Fruit fly (Drosophila melanogaster): ENCODE data around the gene Jarid2.

Jarid2 gene

dm6 chr3L:9451522-9452118, 25.2 kb upstream of the Jarid2 start, which contains the start of the genes CG3448 and ghi (continued):
- TF ChIP-seq woc (GFP tag; optimal IDR thresholded peaks at IDR 0.05) = peak; percentile 69
- TF ChIP-seq fru (GFP tag; optimal IDR thresholded peaks at IDR 0.05) = peak; percentile 83
- peak; percentile 69 for TF ChIP-seq br (GFP tag; optimal IDR thresholded peaks at IDR 0.05)
- TF ChIP-seq dsf (GFP tag; optimal IDR thresholded peaks at IDR 0.05; ENCODE audit: borderline replicate concordance) = peak; percentile 32
- TF ChIP-seq Hr83 (GFP tag; optimal IDR thresholded peaks at IDR 0.05; ENCODE audit: poor library complexity, severe bottlenecking) = no peak
- peak; percentile 23 for TF ChIP-seq CG32264 (GFP tag; optimal IDR thresholded peaks at IDR 0.05)
- no peak for TF ChIP-seq Abd-B (GFP tag; optimal IDR thresholded peaks at IDR 0.05)
- TF ChIP-seq N (GFP tag; optimal IDR thresholded peaks at IDR 0.05) = no peak
- TF ChIP-seq Rel (GFP tag; optimal IDR thresholded peaks at IDR 0.05) = no peak
- peak; percentile 76 for TF ChIP-seq Rel (tag; optimal IDR thresholded peaks at IDR 0.05)
- no peak for TF ChIP-seq tai (GFP tag; optimal IDR thresholded peaks at IDR 0.05)
- no peak for TF ChIP-seq GATAd (GFP tag; optimal IDR thresholded peaks at IDR 0.05)
- peak; percentile 67 for TF ChIP-seq rgr (GFP tag; optimal IDR thresholded peaks at IDR 0.05)
- no peak for TF ChIP-seq Hr78 (GFP tag; optimal IDR thresholded peaks at IDR 0.05)
- TF ChIP-seq Dif (GFP tag; optimal IDR thresholded peaks at IDR 0.05; ENCODE audit: partially characterized antibody) = no peak

- no peak for TF ChIP-seq Hr83 (GFP tag; optimal IDR thresholded peaks at IDR 0.05; ENCODE audit: poor library complexity, severe bottlenecking)
- TF ChIP-seq foxo (GFP tag; optimal IDR thresholded peaks at IDR 0.05) = no peak
- peak; percentile 17 for TF ChIP-seq h (GFP tag; optimal IDR thresholded peaks at IDR 0.05)
- no peak for TF ChIP-seq Myc (optimal IDR thresholded peaks at IDR 0.05)
Observed at dm6 chr3L:9452422-9452821, 24.4 kb upstream of the Jarid2 start.

dm6 chr3L:9455819-9456388, 20.9 kb upstream of the Jarid2 start, which contains the start of the genes phol and CG3552:
TSS of gene phol (minus strand) at chr3L:9456281.
TSS of gene CG3552 (plus strand) at chr3L:9456318.
- TF ChIP-seq Myc (optimal IDR thresholded peaks at IDR 0.05) (peak; percentile 9), Rel (GFP tag; optimal IDR thresholded peaks at IDR 0.05) (no peak), Rel (tag; optimal IDR thresholded peaks at IDR 0.05) (peak; percentile 90), foxo (GFP tag; optimal IDR thresholded peaks at IDR 0.05) (peak in 1 of 2 experiments; percentile 3), Sp1 (GFP tag; optimal IDR thresholded peaks at IDR 0.05) (peak; percentile 26), OdsH (GFP tag; optimal IDR thresholded peaks at IDR 0.05) (no peak), Abd-B (GFP tag; optimal IDR thresholded peaks at IDR 0.05) (no peak), HLH106 (tag; optimal IDR thresholded peaks at IDR 0.05) (peak; percentile 2), sv (GFP tag; optimal IDR thresholded peaks at IDR 0.05) (no peak), rgr (GFP tag; optimal IDR thresholded peaks at IDR 0.05) (peak; percentile 7), N (GFP tag; optimal IDR thresholded peaks at IDR 0.05) (no peak)

DNA sequence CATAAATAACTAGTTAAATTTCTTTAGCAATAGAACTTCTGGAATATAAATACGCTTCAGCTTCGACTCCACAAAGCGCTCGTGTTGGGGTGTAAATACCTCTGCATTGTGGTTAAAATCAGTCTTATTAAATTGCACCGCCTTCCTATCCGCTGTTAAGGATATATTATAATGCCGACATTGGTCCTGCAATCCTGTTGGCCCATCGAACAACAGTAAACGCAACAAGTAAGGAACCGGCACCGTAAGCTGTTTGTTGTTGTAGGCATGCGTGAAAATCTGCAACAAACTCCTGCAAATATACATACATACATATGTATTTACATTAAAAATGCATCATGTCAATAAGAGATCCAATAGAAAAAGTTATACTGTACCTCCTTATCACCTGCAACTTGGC, 20.4 kb upstream of the Jarid2 start:
- TF ChIP-seq Rel (GFP tag; optimal IDR thresholded peaks at IDR 0.05) = no peak
- no peak for TF ChIP-seq Rel (tag; optimal IDR thresholded peaks at IDR 0.05)
- no peak for TF ChIP-seq ey (GFP tag; optimal IDR thresholded peaks at IDR 0.05)
- no peak for TF ChIP-seq h (GFP tag; optimal IDR thresholded peaks at IDR 0.05)
- no peak for TF ChIP-seq CG9705 (GFP tag; optimal IDR thresholded peaks at IDR 0.05)
- TF ChIP-seq lola (GFP tag; optimal IDR thresholded peaks at IDR 0.05) = no peak
- no peak for TF ChIP-seq Dif (GFP tag; optimal IDR thresholded peaks at IDR 0.05; ENCODE audit: partially characterized antibody)
- TF ChIP-seq Hr83 (GFP tag; optimal IDR thresholded peaks at IDR 0.05; ENCODE audit: poor library complexity, severe bottlenecking) = no peak
- TF ChIP-seq jim (GFP tag; optimal IDR thresholded peaks at IDR 0.05) = no peak
- TF ChIP-seq Jra (GFP tag; optimal IDR thresholded peaks at IDR 0.05) = no peak
- TF ChIP-seq fru (GFP tag; optimal IDR thresholded peaks at IDR 0.05) = no peak
- TF ChIP-seq Hnf4 (GFP tag; optimal IDR thresholded peaks at IDR 0.05) = no peak
- TF ChIP-seq Mio (GFP tag; optimal IDR thresholded peaks at IDR 0.05) = no peak
- TF ChIP-seq sv (GFP tag; optimal IDR thresholded peaks at IDR 0.05) = no peak
- TF ChIP-seq Myc (optimal IDR thresholded peaks at IDR 0.05) = no peak
- TF ChIP-seq psq (GFP tag; optimal IDR thresholded peaks at IDR 0.05) = no peak
- no peak for TF ChIP-seq dmrt93B (GFP tag; optimal IDR thresholded peaks at IDR 0.05)
- no peak for TF ChIP-seq GATAd (GFP tag; optimal IDR thresholded peaks at IDR 0.05)

DNA sequence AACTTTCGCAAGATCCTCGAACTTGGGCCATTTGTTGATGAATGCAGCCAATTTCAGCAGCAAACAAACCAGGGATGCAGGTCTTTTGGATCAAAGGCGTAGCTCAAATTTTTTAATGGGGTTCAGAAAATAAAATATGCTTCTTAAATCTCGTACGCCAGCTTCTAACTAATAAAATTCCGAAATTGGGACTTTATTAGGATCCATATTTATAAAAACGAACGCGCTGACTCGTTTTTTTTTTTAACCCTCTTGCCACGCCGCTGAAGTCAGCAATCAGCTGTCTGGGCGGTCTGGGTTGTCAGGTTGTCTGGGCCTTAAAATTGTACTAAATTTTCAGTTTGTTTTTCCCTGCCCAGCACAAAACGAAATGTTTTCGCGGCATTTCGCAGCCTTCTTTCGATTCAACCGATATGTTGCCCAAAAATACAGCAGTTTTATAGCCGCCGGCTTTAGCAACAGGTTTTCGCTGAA, 19.2 kb upstream of the Jarid2 start, which contains the start of gene CG3437:
TSS of gene CG3437 (minus strand) at position 51 of the 474 bp plus-strand sequence.
- TF ChIP-seq Jra (GFP tag; optimal IDR thresholded peaks at IDR 0.05) (peak; percentile 98), CrebA (GFP tag; optimal IDR thresholded peaks at IDR 0.05; ENCODE audit: borderline replicate concordance) (no peak), tai (GFP tag; optimal IDR thresholded peaks at IDR 0.05) (no peak), sv (GFP tag; optimal IDR thresholded peaks at IDR 0.05) (peak; percentile 98), CG9705 (GFP tag; optimal IDR thresholded peaks at IDR 0.05) (peak; percentile 99), Sp1 (GFP tag; optimal IDR thresholded peaks at IDR 0.05) (peak; percentile 100), Hnf4 (GFP tag; optimal IDR thresholded peaks at IDR 0.05) (peak; percentile 99), dl (GFP tag; optimal IDR thresholded peaks at IDR 0.05; ENCODE audit: insufficient read depth in 1 of 2, partially characterized antibody in 2 of 2) (no peak), OdsH (GFP tag; optimal IDR thresholded peaks at IDR 0.05) (peak; percentile 99), Abd-B (GFP tag; optimal IDR thresholded peaks at IDR 0.05) (no peak), sage (GFP tag; optimal IDR thresholded peaks at IDR 0.05) (peak; percentile 98), psq (GFP tag; optimal IDR thresholded peaks at IDR 0.05) (peak; percentile 97), Dif (GFP tag; optimal IDR thresholded peaks at IDR 0.05; ENCODE audit: partially characterized antibody) (no peak), CG32264 (GFP tag; optimal IDR thresholded peaks at IDR 0.05) (peak; percentile 99), Vsx2 (GFP tag; optimal IDR thresholded peaks at IDR 0.05; ENCODE audit: partially characterized antibody) (no peak), Myc (optimal IDR thresholded peaks at IDR 0.05) (no peak), Mio (GFP tag; optimal IDR thresholded peaks at IDR 0.05) (peak; percentile 97), GATAd (GFP tag; optimal IDR thresholded peaks at IDR 0.05) (peak; percentile 98), Hr83 (GFP tag; optimal IDR thresholded peaks at IDR 0.05; ENCODE audit: poor library complexity, severe bottlenecking) (peak; percentile 99), Rel (GFP tag; optimal IDR thresholded peaks at IDR 0.05) (peak; percentile 95), Rel (tag; optimal IDR thresholded peaks at IDR 0.05) (peak; percentile 89), ey (GFP tag; optimal IDR thresholded peaks at IDR 0.05) (peak; percentile 99), Hr78 (GFP tag; optimal IDR thresholded peaks at IDR 0.05) (no peak), rgr (GFP tag; optimal IDR thresholded peaks at IDR 0.05) (peak; percentile 100)
